Fruit fly (Drosophila melanogaster) whole organism, prepupa: ENCODE measurements around the gene CG9396.

Source experiments
- CG11294 ChIP-seq: fragments of 200-800 bp; sonication (Bioruptor generic); IDR thresholded peaks from 2 replicates; pipeline ENCODE4 v1.3.6; 2022; ENCODE audit warnings: missing biosample characterization, missing genetic modification characterization
- CG11762 ChIP-seq: fragments of 200-800 bp; sonication (Bioruptor generic); optimal IDR thresholded peaks from 3 replicates; lab custom pipeline; 2016; ENCODE audit warnings: missing biosample characterization, missing genetic modification characterization; ENCODE audit not compliant: insufficient read depth
- CG11902 ChIP-seq: fragments of 200-800 bp; sonication (Bioruptor generic); optimal IDR thresholded peaks from 3 replicates; lab custom pipeline; 2016; ENCODE audit warnings: missing biosample characterization, missing genetic modification characterization
- CG15336 ChIP-seq: fragments of 200-800 bp; sonication (Bioruptor generic); IDR thresholded peaks from 2 replicates; pipeline ENCODE4 v1.3.6; 2022; ENCODE audit warnings: missing biosample characterization, missing genetic modification characterization
- CG1621 ChIP-seq: fragments of 200-800 bp; sonication (Bioruptor generic); optimal IDR thresholded peaks from 3 replicates; lab custom pipeline; 2018; ENCODE audit warnings: missing biosample characterization, mild to moderate bottlenecking, missing genetic modification characterization
- CG3032 ChIP-seq: fragments of 200-800 bp; optimal IDR thresholded peaks from 2 replicates; lab custom pipeline; 2019; ENCODE audit warnings: missing biosample characterization, mild to moderate bottlenecking, missing genetic modification characterization, moderate library complexity
- CG34406 ChIP-seq: fragments of 200-800 bp; sonication (Bioruptor generic); optimal IDR thresholded peaks from 3 replicates; lab custom pipeline; 2016; ENCODE audit warnings: missing biosample characterization, missing genetic modification characterization
- CG3919 ChIP-seq: fragments of 200-800 bp; sonication (Bioruptor generic); optimal IDR thresholded peaks from 3 replicates; lab custom pipeline; 2016; ENCODE audit warnings: missing biosample characterization, missing genetic modification characterization
- CG4318 ChIP-seq: fragments of 200-800 bp; sonication (Bioruptor generic); optimal IDR thresholded peaks from 3 replicates; lab custom pipeline; 2017; ENCODE audit warnings: missing biosample characterization, mild to moderate bottlenecking, missing genetic modification characterization
- CG6276 ChIP-seq: fragments of 200-800 bp; sonication (Bioruptor generic); optimal IDR thresholded peaks from 2 replicates; lab custom pipeline; 2017; ENCODE audit warnings: missing biosample characterization, mild to moderate bottlenecking, missing genetic modification characterization
- CG6792 ChIP-seq: fragments of 200-800 bp; sonication (Bioruptor generic); optimal IDR thresholded peaks from 3 replicates; lab custom pipeline; 2016; ENCODE audit warnings: missing biosample characterization, missing genetic modification characterization
- CG6808 ChIP-seq: fragments of 200-800 bp; sonication (Bioruptor generic); optimal IDR thresholded peaks from 3 replicates; lab custom pipeline; 2017; ENCODE audit warnings: missing biosample characterization, missing genetic modification characterization, mild to moderate bottlenecking, moderate library complexity, missing genetic modification reagents
- CG8119 ChIP-seq: fragments of 200-800 bp; sonication (Bioruptor generic); IDR thresholded peaks from 3 replicates; pipeline ENCODE4 v1.3.6; 2022; ENCODE audit warnings: missing biosample characterization, missing genetic modification characterization
- CG8319 ChIP-seq: fragments of 200-800 bp; sonication (Bioruptor generic); optimal IDR thresholded peaks from 3 replicates; lab custom pipeline; 2016; ENCODE audit warnings: missing biosample characterization, missing genetic modification characterization
- Ets21C ChIP-seq: fragments of 200-800 bp; sonication (Bioruptor generic); optimal IDR thresholded peaks from 3 replicates; lab custom pipeline; 2016; ENCODE audit warnings: missing biosample characterization, missing genetic modification characterization
- Ets96B ChIP-seq: fragments of 200-800 bp; optimal IDR thresholded peaks from 2 replicates; lab custom pipeline; 2019; ENCODE audit warnings: missing biosample characterization, mild to moderate bottlenecking, missing genetic modification characterization, moderate library complexity
- Gug ChIP-seq: fragments of 200-800 bp; sonication (Bioruptor generic); IDR thresholded peaks from 2 replicates; pipeline ENCODE4 v1.3.6; 2022; ENCODE audit warnings: missing biosample characterization, missing genetic modification characterization
- Hr39 ChIP-seq: fragments of 200-800 bp; sonication (Bioruptor generic); optimal IDR thresholded peaks from 2 replicates; lab custom pipeline; 2016; ENCODE audit warnings: missing biosample characterization, missing genetic modification characterization
- Met ChIP-seq: fragments of 200-800 bp; sonication (Bioruptor generic); optimal IDR thresholded peaks from 3 replicates; lab custom pipeline; 2016; ENCODE audit warnings: missing biosample characterization, missing genetic modification characterization
- OdsH ChIP-seq: fragments of 200-800 bp; sonication (Bioruptor generic); optimal IDR thresholded peaks from 3 replicates; lab custom pipeline; 2016; ENCODE audit warnings: missing biosample characterization, missing genetic modification characterization
- Smox ChIP-seq: fragments of 200-800 bp; sonication (Bioruptor generic); optimal IDR thresholded peaks from 3 replicates; lab custom pipeline; 2016; ENCODE audit warnings: missing biosample characterization, missing genetic modification characterization
- Sox102F ChIP-seq: fragments of 200-800 bp; sonication (Bioruptor generic); optimal IDR thresholded peaks from 2 replicates; lab custom pipeline; 2016; ENCODE audit warnings: missing biosample characterization, mild to moderate bottlenecking, missing genetic modification characterization
- achi ChIP-seq: fragments of 200-800 bp; sonication (Bioruptor generic); optimal IDR thresholded peaks from 3 replicates; lab custom pipeline; 2016; ENCODE audit warnings: missing biosample characterization, missing genetic modification characterization
- acj6 ChIP-seq: fragments of 200-800 bp; sonication (Bioruptor generic); optimal IDR thresholded peaks from 3 replicates; lab custom pipeline; 2016; ENCODE audit warnings: missing biosample characterization, missing genetic modification characterization
- dac ChIP-seq: fragments of 200-800 bp; sonication (Bioruptor generic); optimal IDR thresholded peaks from 2 replicates; lab custom pipeline; 2017; ENCODE audit warnings: missing biosample characterization, mild to moderate bottlenecking, missing genetic modification characterization
- dsx ChIP-seq: fragments of 200-800 bp; optimal IDR thresholded peaks from 3 replicates; lab custom pipeline; 2019; ENCODE audit warnings: missing biosample characterization, mild to moderate bottlenecking, missing genetic modification characterization, moderate library complexity; ENCODE audit not compliant: poor library complexity, severe bottlenecking
- eg ChIP-seq: fragments of 200-800 bp; sonication (Bioruptor generic); IDR thresholded peaks from 3 replicates; pipeline ENCODE4 v1.3.6; 2022; ENCODE audit warnings: missing biosample characterization, missing genetic modification characterization
- fd59A ChIP-seq: fragments of 200-800 bp; sonication (Bioruptor generic); optimal IDR thresholded peaks from 2 replicates; lab custom pipeline; 2017; ENCODE audit warnings: missing biosample characterization, mild to moderate bottlenecking, missing genetic modification characterization, missing genetic modification reagents
- fd85E ChIP-seq: fragments of 200-800 bp; sonication (Bioruptor generic); optimal IDR thresholded peaks from 3 replicates; lab custom pipeline; 2016; ENCODE audit warnings: missing biosample characterization, missing genetic modification characterization
- fkh ChIP-seq: fragments of 200-800 bp; sonication (Bioruptor generic); optimal IDR thresholded peaks from 3 replicates; lab custom pipeline; 2017; ENCODE audit warnings: missing biosample characterization, mild to moderate bottlenecking, missing genetic modification characterization, moderate library complexity
- pdm3 ChIP-seq: fragments of 200-800 bp; sonication (Bioruptor generic); optimal IDR thresholded peaks from 3 replicates; lab custom pipeline; 2016; ENCODE audit warnings: missing biosample characterization, missing genetic modification characterization
- salr ChIP-seq, 2 experiments: fragments of 200-800 bp; sonication (Bioruptor generic); optimal IDR thresholded peaks; 3 replicates each; lab custom pipeline; 2016 to 2018; ENCODE audit warnings: missing biosample characterization in 2 of 2, missing genetic modification characterization in 2 of 2, mild to moderate bottlenecking in 1 of 2
- spab ChIP-seq: fragments of 200-800 bp; sonication (Bioruptor generic); optimal IDR thresholded peaks from 2 replicates; lab custom pipeline; 2017; ENCODE audit warnings: missing biosample characterization, mild to moderate bottlenecking, missing genetic modification characterization, missing genetic modification reagents
- ss ChIP-seq, 2 experiments: fragments of 200-800 bp; sonication (Bioruptor generic); optimal IDR thresholded peaks; 2 replicates in 1 of 2; 3 replicates in 1 of 2; lab custom pipeline; 2017 to 2018; ENCODE audit warnings: mild to moderate bottlenecking in 2 of 2, missing biosample characterization in 2 of 2, missing genetic modification characterization in 2 of 2, moderate library complexity in 1 of 2
- svp ChIP-seq: fragments of 200-800 bp; sonication (Bioruptor generic); peaks from one replicate; lab custom pipeline; 2016; ENCODE audit warnings: missing biosample characterization, missing genetic modification characterization

Gene CG9396

dm6 chr3R:9533181-9534124, 38.0 kb downstream of the CG9396 start (continued):
- TF ChIP-seq CG6792 (GFP tag; lab: Kevin White, UChicago) (peak; percentile 97), salr (GFP tag; optimal IDR thresholded peaks at IDR 0.05; lab: Kevin White, UChicago) (peak; percentile 90 to 99), fd59A (GFP tag; lab: Kevin White, UChicago) (peak; percentile 98), CG4318 (GFP tag; lab: Kevin White, UChicago) (peak; percentile 98), ss (GFP tag; optimal IDR thresholded peaks at IDR 0.05; lab: Kevin White, UChicago) (peak; percentile 94 to 98), Hr39 (GFP tag; lab: Kevin White, UChicago) (peak; percentile 96), Sox102F (GFP tag; lab: Kevin White, UChicago) (peak; percentile 97), CG8119 (GFP tag; lab: Robert Waterston, UW) (peak; percentile 95), CG1621 (peak; percentile 91), eg (GFP tag; lab: Robert Waterston, UW) (peak; percentile 89)

dm6 chr3R:9532437-9533180, 38.8 kb downstream of the CG9396 start, which contains the start of gene by:
Gene by, minus strand, starts transcription at chr3R:9533011.
- TF ChIP-seq Sox102F (GFP tag; lab: Kevin White, UChicago) (no peak), CG15336 (GFP tag; lab: Robert Waterston, UW) (no peak), Smox (GFP tag; lab: Kevin White, UChicago) (no peak), CG3032 (tag; lab: Kevin White, UChicago) (no peak)

dm6 chr3R:9529913-9530312, 41.5 kb downstream of the CG9396 start:
- peak; percentile 74 for TF ChIP-seq fkh
- no peak for TF ChIP-seq CG11294 (GFP tag; lab: Robert Waterston, UW)

dm6 chr3R:9529387-9529897, 42.0 kb downstream of the CG9396 start:
- TF ChIP-seq svp (GFP tag; lab: Kevin White, UChicago) (peak; percentile 50), fkh (peak; percentile 62), CG6276 (GFP tag; lab: Kevin White, UChicago) (no peak)

dm6 chr3R:9527907-9528842, 43.2 kb downstream of the CG9396 start:
- peak; percentile 71 for TF ChIP-seq dac (GFP tag; lab: Kevin White, UChicago)
- no peak for TF ChIP-seq ss (GFP tag; optimal IDR thresholded peaks at IDR 0.05; lab: Kevin White, UChicago)
- peak; percentile 87 for TF ChIP-seq OdsH
- peak; percentile 91 for TF ChIP-seq CG11902
- no peak for TF ChIP-seq Hr39 (GFP tag; lab: Kevin White, UChicago)
- peak; percentile 89 for TF ChIP-seq acj6 (GFP tag; lab: Kevin White, UChicago)
- peak; percentile 84 for TF ChIP-seq pdm3 (GFP tag; lab: Kevin White, UChicago)
- peak; percentile 94 for TF ChIP-seq svp (GFP tag; lab: Kevin White, UChicago)
- peak; percentile 88 for TF ChIP-seq CG11762
- no peak for TF ChIP-seq dsx
- no peak for TF ChIP-seq Ets96B
- TF ChIP-seq fkh: peak; percentile 90
- no peak for TF ChIP-seq Sox102F (GFP tag; lab: Kevin White, UChicago)
- peak; percentile 77 for TF ChIP-seq Ets21C (GFP tag; lab: Kevin White, UChicago)
- TF ChIP-seq CG6792 (GFP tag; lab: Kevin White, UChicago): peak; percentile 84
- peak; percentile 85 for TF ChIP-seq fd85E (GFP tag; lab: Kevin White, UChicago)
- no peak for TF ChIP-seq Met (GFP tag; lab: Kevin White, UChicago)
- TF ChIP-seq CG34406: peak; percentile 80
- TF ChIP-seq Gug (GFP tag; lab: Robert Waterston, UW): peak; percentile 90
- TF ChIP-seq CG8319 (GFP tag; lab: Kevin White, UChicago): peak; percentile 85
- TF ChIP-seq fd59A (GFP tag; lab: Kevin White, UChicago): peak; percentile 28
- peak; percentile 94 for TF ChIP-seq CG3919 (GFP tag; lab: Kevin White, UChicago)
- peak; percentile 94 for TF ChIP-seq CG11294 (GFP tag; lab: Robert Waterston, UW)
- TF ChIP-seq CG6808 (GFP tag; lab: Kevin White, UChicago): no peak
- peak; percentile 75 for TF ChIP-seq spab (GFP tag; lab: Kevin White, UChicago)
- peak; percentile 88 for TF ChIP-seq CG15336 (GFP tag; lab: Robert Waterston, UW)
- TF ChIP-seq achi: no peak
